Fruit fly (Drosophila melanogaster) Kc167 (cell line): ENCODE results near the gene CG8750.

Experiments used
- Myc ChIP-seq: fragments of >200 bp; optimal IDR thresholded peaks from 2 replicates; lab custom pipeline; 2017; ENCODE audit warnings: missing external identifiers
- Sin3A ChIP-seq: fragments of >200 bp; optimal IDR thresholded peaks from 2 replicates; lab custom pipeline; 2018; ENCODE audit warnings: missing external identifiers
- insv ChIP-seq: fragments of >200 bp; optimal IDR thresholded peaks from 3 replicates; lab custom pipeline; 2018; ENCODE audit warnings: missing external identifiers
- psq ChIP-seq: fragments of >200 bp; optimal IDR thresholded peaks from 2 replicates; lab custom pipeline; 2017; ENCODE audit warnings: missing external identifiers

DNA sequence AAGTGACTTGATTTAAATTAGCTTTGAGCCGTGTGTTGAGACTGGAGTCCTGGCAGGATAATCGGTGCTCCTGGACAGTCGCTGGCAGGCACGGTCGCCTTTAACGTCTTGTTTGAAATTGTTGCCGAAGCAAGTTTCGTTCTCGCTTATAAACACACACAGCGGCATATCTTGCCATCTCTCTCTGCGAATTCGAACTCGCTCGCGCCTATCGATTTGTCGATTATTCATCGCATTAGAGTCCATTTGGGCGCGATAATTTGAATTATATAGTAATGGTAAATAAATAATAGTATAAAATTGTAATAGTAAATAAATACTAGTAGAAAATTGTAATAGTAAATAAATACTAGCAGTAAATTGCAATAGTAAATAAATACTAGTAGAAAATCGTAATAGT lies 24.0 kb upstream of the CG8750 start, which contains the start of gene CG8745:
- TF ChIP-seq Myc (no peak), insv (lab: Kevin White, UChicago) (no peak), psq (no peak), Sin3A (lab: Kevin White, UChicago) (no peak)
